Fruit fly (Drosophila melanogaster) whole organism, embryonic: Measurements from ENCODE around the gene PIG-T.

ENCODE experiments used
- Aef1 ChIP-seq: fragments of 200-800 bp; sonication (Bioruptor generic); IDR thresholded peaks from 3 replicates; pipeline ENCODE4 v1.3.6; 2022; ENCODE audit warnings: missing biosample characterization, missing genetic modification characterization
- B-H1 ChIP-seq: fragments of 200-800 bp; sonication (Bioruptor generic); IDR thresholded peaks from 3 replicates; pipeline ENCODE4 v1.3.6; 2022; ENCODE audit warnings: missing biosample characterization, missing genetic modification characterization
- Bteb2 ChIP-seq: fragments of 200-800 bp; sonication (Bioruptor generic); optimal IDR thresholded peaks from 2 replicates; lab custom pipeline; 2016; ENCODE audit warnings: missing biosample characterization, missing genetic modification characterization
- CG10543 ChIP-seq: fragments of 200-800 bp; sonication (Bioruptor generic); optimal IDR thresholded peaks from 3 replicates; lab custom pipeline; 2017; ENCODE audit warnings: missing biosample characterization, mild to moderate bottlenecking, missing genetic modification characterization, moderate library complexity
- CG11695 ChIP-seq: fragments of 200-800 bp; sonication (Bioruptor generic); IDR thresholded peaks from 3 replicates; pipeline ENCODE4 v1.3.6; 2022; ENCODE audit warnings: missing biosample characterization, missing genetic modification characterization
- CG12942 ChIP-seq: fragments of 200-800 bp; sonication (Bioruptor generic); optimal IDR thresholded peaks from 3 replicates; lab custom pipeline; 2016; ENCODE audit warnings: missing biosample characterization, missing genetic modification characterization
- CG13775 ChIP-seq: fragments of 200-800 bp; sonication (Bioruptor generic); optimal IDR thresholded peaks from 3 replicates; lab custom pipeline; 2017; ENCODE audit warnings: missing biosample characterization, mild to moderate bottlenecking, missing genetic modification characterization
- CG14667 ChIP-seq: fragments of 200-800 bp; sonication (Bioruptor generic); IDR thresholded peaks from 2 replicates; pipeline ENCODE4 v1.3.6; 2022; ENCODE audit warnings: missing biosample characterization, missing genetic modification characterization
- CG16815 ChIP-seq: fragments of 200-800 bp; sonication (Bioruptor generic); optimal IDR thresholded peaks from 3 replicates; lab custom pipeline; 2017; ENCODE audit warnings: missing biosample characterization, mild to moderate bottlenecking, missing genetic modification characterization
- CG17361 ChIP-seq: fragments of 200-800 bp; sonication (Bioruptor generic); IDR thresholded peaks from 3 replicates; pipeline ENCODE4 v1.3.6; 2022; ENCODE audit warnings: missing biosample characterization, missing genetic modification characterization
- CG17568 ChIP-seq: fragments of 200-800 bp; sonication (Bioruptor generic); optimal IDR thresholded peaks from 2 replicates; lab custom pipeline; 2018; ENCODE audit warnings: missing biosample characterization, mild to moderate bottlenecking, missing genetic modification characterization, moderate library complexity
- CG1792 ChIP-seq: fragments of 200-800 bp; sonication (Bioruptor generic); optimal IDR thresholded peaks from 2 replicates; lab custom pipeline; 2016; ENCODE audit warnings: missing biosample characterization, missing genetic modification characterization
- CG2120 ChIP-seq: fragments of 200-800 bp; sonication (Bioruptor generic); optimal IDR thresholded peaks from 3 replicates; lab custom pipeline; 2016; ENCODE audit warnings: missing biosample characterization, missing genetic modification characterization
- CG30020 ChIP-seq: fragments of 200-800 bp; optimal IDR thresholded peaks from 2 replicates; lab custom pipeline; 2019; ENCODE audit warnings: missing biosample characterization, mild to moderate bottlenecking, missing genetic modification characterization, moderate library complexity
- CG3065 ChIP-seq: fragments of 200-800 bp; sonication (Bioruptor generic); optimal IDR thresholded peaks from 2 replicates; lab custom pipeline; 2016; ENCODE audit warnings: missing biosample characterization, missing genetic modification characterization
- CG32767 ChIP-seq: fragments of 200-800 bp; sonication (Bioruptor generic); IDR thresholded peaks from 2 replicates; pipeline ENCODE4 v1.3.6; 2022; ENCODE audit warnings: missing biosample characterization, missing genetic modification characterization
- CG6854 ChIP-seq: fragments of 200-800 bp; sonication (Bioruptor generic); optimal IDR thresholded peaks from 3 replicates; lab custom pipeline; 2017; ENCODE audit warnings: missing biosample characterization, mild to moderate bottlenecking, missing genetic modification characterization
- CG8281 ChIP-seq: fragments of 200-800 bp; sonication (Bioruptor generic); optimal IDR thresholded peaks from 2 replicates; lab custom pipeline; 2018; ENCODE audit warnings: missing biosample characterization, mild to moderate bottlenecking, missing genetic modification characterization, moderate library complexity
- CG8359 ChIP-seq: fragments of 200-800 bp; sonication (Bioruptor generic); optimal IDR thresholded peaks from 2 replicates; lab custom pipeline; 2017; ENCODE audit warnings: missing biosample characterization, mild to moderate bottlenecking, missing genetic modification characterization, borderline replicate concordance
- Dll ChIP-seq: fragments of 200-800 bp; sonication (Bioruptor generic); IDR thresholded peaks from 4 replicates; pipeline ENCODE4 v1.3.6; 2022; ENCODE audit warnings: missing biosample characterization, missing genetic modification characterization; ENCODE audit not compliant: partially characterized antibody
- Doc3 ChIP-seq: fragments of 200-800 bp; sonication (Bioruptor generic); IDR thresholded peaks from 3 replicates; pipeline ENCODE4 v1.3.6; 2022; ENCODE audit warnings: missing biosample characterization, missing genetic modification characterization; ENCODE audit not compliant: partially characterized antibody
- Gsc ChIP-seq: fragments of 200-800 bp; sonication (Bioruptor generic); IDR thresholded peaks from 2 replicates; pipeline ENCODE4 v1.3.6; 2022; ENCODE audit warnings: missing biosample characterization, missing genetic modification characterization
- H15 ChIP-seq: fragments of 200-800 bp; sonication (Bioruptor generic); IDR thresholded peaks from 3 replicates; pipeline ENCODE4 v1.3.6; 2022; ENCODE audit warnings: missing biosample characterization, missing genetic modification characterization
- Max ChIP-seq: fragments of 200-800 bp; sonication (Bioruptor generic); optimal IDR thresholded peaks from 2 replicates; lab custom pipeline; 2016; ENCODE audit warnings: missing biosample characterization, mild to moderate bottlenecking, missing genetic modification characterization
- Ptx1 ChIP-seq: fragments of 200-800 bp; sonication (Bioruptor generic); IDR thresholded peaks from 2 replicates; pipeline ENCODE4 v1.3.6; 2022; ENCODE audit warnings: missing biosample characterization, missing genetic modification characterization
- Scr ChIP-seq: fragments of 200-800 bp; sonication (Bioruptor generic); IDR thresholded peaks from 2 replicates; pipeline ENCODE4 v1.3.6; 2022; ENCODE audit warnings: missing biosample characterization, missing genetic modification characterization; ENCODE audit not compliant: partially characterized antibody
- Ssrp ChIP-seq: fragments of 200-800 bp; sonication (Bioruptor generic); optimal IDR thresholded peaks from 2 replicates; lab custom pipeline; 2018; ENCODE audit warnings: missing biosample characterization, mild to moderate bottlenecking, missing genetic modification characterization, moderate library complexity
- TFAM ChIP-seq: fragments of 200-800 bp; sonication (Bioruptor generic); optimal IDR thresholded peaks from 2 replicates; lab custom pipeline; 2017; ENCODE audit warnings: missing biosample characterization, missing genetic modification characterization, inconsistent platforms
- ash1 ChIP-seq: fragments of 200-800 bp; sonication (Bioruptor generic); optimal IDR thresholded peaks from 2 replicates; lab custom pipeline; 2018; ENCODE audit warnings: missing biosample characterization, mild to moderate bottlenecking, missing genetic modification characterization
- chm ChIP-seq: fragments of 200-800 bp; sonication (Bioruptor generic); IDR thresholded peaks from 2 replicates; pipeline ENCODE4 v1.3.6; 2022; ENCODE audit warnings: missing biosample characterization, missing genetic modification characterization
- crol ChIP-seq: fragments of 200-800 bp; sonication (Bioruptor generic); IDR thresholded peaks from 2 replicates; pipeline ENCODE4 v1.3.6; 2022; ENCODE audit warnings: missing biosample characterization, missing genetic modification characterization
- crp ChIP-seq, 2 experiments: fragments of 200-800 bp; sonication (Bioruptor generic); optimal IDR thresholded peaks; 2 replicates in 1 of 2; 3 replicates in 1 of 2; lab custom pipeline; 2017; ENCODE audit warnings: missing biosample characterization in 2 of 2, missing genetic modification characterization in 2 of 2, mild to moderate bottlenecking in 1 of 2, moderate library complexity in 1 of 2
- dati ChIP-seq: fragments of 200-800 bp; sonication (Bioruptor generic); IDR thresholded peaks from 2 replicates; pipeline ENCODE4 v1.3.6; 2022; ENCODE audit warnings: missing biosample characterization, missing genetic modification characterization
- esg ChIP-seq: fragments of 200-800 bp; sonication (Bioruptor generic); conservative IDR thresholded peaks from 2 replicates; pipeline ENCODE4 v1.3.6; 2022; ENCODE audit warnings: missing biosample characterization, missing genetic modification characterization
- exex ChIP-seq: fragments of 200-800 bp; sonication (Bioruptor generic); optimal IDR thresholded peaks from 4 replicates; lab custom pipeline; 2018; ENCODE audit warnings: missing biosample characterization, mild to moderate bottlenecking, missing genetic modification characterization, moderate library complexity
- hth ChIP-seq: fragments of >200 bp; optimal IDR thresholded peaks from 2 replicates; lab custom pipeline; 2017; ENCODE audit warnings: inconsistent platforms
- insv ChIP-seq, 2 experiments: fragments of 200-800 bp; sonication (Bioruptor generic); optimal IDR thresholded peaks; 3 replicates each; lab custom pipeline; 2016 to 2018; ENCODE audit warnings: missing biosample characterization in 2 of 2, missing genetic modification characterization in 2 of 2
- mam ChIP-seq: fragments of 200-800 bp; sonication (Bioruptor generic); optimal IDR thresholded peaks from 3 replicates; lab custom pipeline; 2016; ENCODE audit warnings: missing biosample characterization, missing genetic modification characterization
- nmo ChIP-seq: fragments of 200-800 bp; sonication (Bioruptor generic); optimal IDR thresholded peaks from 2 replicates; lab custom pipeline; 2018; ENCODE audit warnings: missing biosample characterization, mild to moderate bottlenecking, missing genetic modification characterization, moderate library complexity
- oc ChIP-seq: fragments of 200-800 bp; sonication (Bioruptor generic); optimal IDR thresholded peaks from 2 replicates; lab custom pipeline; 2018; ENCODE audit warnings: missing biosample characterization, mild to moderate bottlenecking, missing genetic modification characterization, moderate library complexity
- pfk ChIP-seq: fragments of 200-800 bp; sonication (Bioruptor generic); optimal IDR thresholded peaks from 2 replicates; lab custom pipeline; 2018; ENCODE audit warnings: missing biosample characterization, mild to moderate bottlenecking, missing genetic modification characterization, moderate library complexity
- pros ChIP-seq: fragments of 200-800 bp; sonication (Bioruptor generic); optimal IDR thresholded peaks from 3 replicates; lab custom pipeline; 2019; ENCODE audit warnings: missing biosample characterization, mild to moderate bottlenecking, missing genetic modification characterization, moderate library complexity
- so ChIP-seq: fragments of 200-800 bp; sonication (Bioruptor generic); IDR thresholded peaks from 3 replicates; pipeline ENCODE4 v1.3.6; 2022; ENCODE audit warnings: missing biosample characterization, missing genetic modification characterization
- tap ChIP-seq: fragments of 200-800 bp; optimal IDR thresholded peaks from 3 replicates; lab custom pipeline; 2019; ENCODE audit warnings: missing biosample characterization, mild to moderate bottlenecking, missing genetic modification characterization, moderate library complexity
- trh ChIP-seq: fragments of 200-800 bp; sonication (Bioruptor generic); optimal IDR thresholded peaks from 2 replicates; lab custom pipeline; 2016; ENCODE audit warnings: missing biosample characterization, missing genetic modification characterization
- usp ChIP-seq: fragments of >200 bp; optimal IDR thresholded peaks from 2 replicates; lab custom pipeline; 2017; ENCODE audit warnings: missing biosample characterization, missing genetic modification characterization
- vnd ChIP-seq: fragments of 200-800 bp; sonication (Bioruptor generic); IDR thresholded peaks from 3 replicates; pipeline ENCODE4 v1.3.6; 2022; ENCODE audit warnings: missing biosample characterization, missing genetic modification characterization; ENCODE audit not compliant: partially characterized antibody
- wor ChIP-seq: fragments of 200-800 bp; sonication (Bioruptor generic); IDR thresholded peaks from 2 replicates; pipeline ENCODE4 v1.3.6; 2022; ENCODE audit warnings: missing biosample characterization, missing genetic modification characterization
- zen ChIP-seq: fragments of 200-800 bp; sonication (Bioruptor generic); optimal IDR thresholded peaks from 3 replicates; lab custom pipeline; 2018; ENCODE audit warnings: missing biosample characterization, mild to moderate bottlenecking, missing genetic modification characterization, moderate library complexity
- zen2 ChIP-seq: fragments of 200-800 bp; sonication (Bioruptor generic); IDR thresholded peaks from 3 replicates; pipeline ENCODE4 v1.3.6; 2022; ENCODE audit warnings: missing biosample characterization, missing genetic modification characterization; ENCODE audit not compliant: partially characterized antibody
- zfh1 ChIP-seq: fragments of 200-800 bp; sonication (Bioruptor generic); IDR thresholded peaks from 3 replicates; pipeline ENCODE4 v1.3.6; 2022; ENCODE audit warnings: missing biosample characterization, missing genetic modification characterization

The PIG-T gene

dm6 chrX:8409793-8410192 is 2.7 kb upstream of the PIG-T start (continued):
- TF ChIP-seq usp (GFP tag; lab: Kevin White, UChicago) (no peak), zen (tag; lab: Kevin White, UChicago) (no peak), CG32767 (GFP tag; lab: Robert Waterston, UW) (peak; percentile 73; the same call in 1 of the 2 replicates), nmo (GFP tag; lab: Kevin White, UChicago) (no peak), crol (no peak), B-H1 (GFP tag; lab: Robert Waterston, UW) (peak; percentile 16; the same call in 1 of the 3 replicates), CG30020 (tag; lab: Kevin White, UChicago) (no peak), hth (no peak), wor (GFP tag; lab: Robert Waterston, UW) (no peak), CG6854 (GFP tag; lab: Kevin White, UChicago) (peak; percentile 76), CG12942 (no peak), CG17361 (GFP tag; lab: Robert Waterston, UW) (no peak), ash1 (GFP tag; lab: Kevin White, UChicago) (peak; percentile 58), Ssrp (tag; lab: Kevin White, UChicago) (no peak), exex (peak; percentile 59), mam (GFP tag; lab: Kevin White, UChicago) (no peak), Gsc (GFP tag; lab: Robert Waterston, UW) (no peak), TFAM (GFP tag; lab: Kevin White, UChicago) (no peak), Dll (GFP tag; lab: Robert Waterston, UW) (no peak), CG1792 (GFP tag; lab: Kevin White, UChicago) (no peak), dati (GFP tag; lab: Robert Waterston, UW) (no peak), Aef1 (GFP tag; lab: Robert Waterston, UW) (no peak), Max (GFP tag; lab: Kevin White, UChicago) (no peak), CG13775 (GFP tag; lab: Kevin White, UChicago) (no peak), CG8359 (peak; percentile 32), pfk (GFP tag; lab: Kevin White, UChicago) (peak; percentile 79), oc (peak; percentile 16), tap (tag; lab: Kevin White, UChicago) (peak; percentile 35), H15 (GFP tag; lab: Robert Waterston, UW) (0 out of 3 replicates have a peak, but pooled peaks have one; percentile 51), chm (GFP tag; lab: Robert Waterston, UW) (peak; percentile 97), CG8281 (tag; lab: Kevin White, UChicago) (no peak), crp (GFP tag; optimal IDR thresholded peaks at IDR 0.05; lab: Kevin White, UChicago) (no peak), trh (GFP tag; lab: Kevin White, UChicago) (no peak), insv (GFP tag; optimal IDR thresholded peaks at IDR 0.05; lab: Kevin White, UChicago) (peak in 1 of 2 experiments; percentile 46), CG16815 (GFP tag; lab: Kevin White, UChicago) (no peak), Doc3 (GFP tag; lab: Robert Waterston, UW) (no peak), pros (GFP tag; lab: Kevin White, UChicago) (peak; percentile 61), zfh1 (GFP tag; lab: Robert Waterston, UW) (peak; percentile 49; the same call in 1 of the 3 replicates), Scr (no peak), CG10543 (peak; percentile 94), Bteb2 (GFP tag; lab: Kevin White, UChicago) (peak; percentile 5), esg (no peak), CG11695 (GFP tag; lab: Robert Waterston, UW) (peak; percentile 65; the same call in 2 of the 3 replicates), CG3065 (no peak), CG14667 (no peak), zen2 (GFP tag; lab: Robert Waterston, UW) (no peak), vnd (GFP tag; lab: Robert Waterston, UW) (no peak), so (GFP tag; lab: Robert Waterston, UW) (peak; percentile 90; the same call in 2 of the 3 replicates), CG2120 (no peak), Ptx1 (GFP tag; lab: Robert Waterston, UW) (no peak), CG17568 (GFP tag; lab: Kevin White, UChicago) (peak; percentile 43)
